Worm (Caenorhabditis elegans) whole organism, L1 larva: ENCODE results near the gene kcnl-3.

ENCODE experiments used
- fkh-4 ChIP-seq: sonication (generic microtip); optimal IDR thresholded peaks from 2 replicates; lab custom pipeline; 2016; ENCODE audit warnings: missing compliant biosample characterization, missing genetic modification characterization, borderline replicate concordance
- lin-39 ChIP-seq: fragments of 150-350 bp; optimal IDR thresholded peaks from 2 replicates; lab custom pipeline; 2014; ENCODE audit warnings: missing biosample characterization, missing genetic modification reagents, missing genetic modification characterization
- mep-1 ChIP-seq: fragments of 150-350 bp; optimal IDR thresholded peaks from 2 replicates; lab custom pipeline; 2014; ENCODE audit warnings: missing biosample characterization, missing genetic modification characterization
- nhr-11 ChIP-seq: fragments of 150-350 bp; optimal IDR thresholded peaks from 2 replicates; lab custom pipeline; 2014; ENCODE audit warnings: missing biosample characterization, missing genetic modification characterization
- skn-1 ChIP-seq: fragments of 150-350 bp; optimal IDR thresholded peaks from 2 replicates; lab custom pipeline; 2014; ENCODE audit warnings: missing biosample characterization, missing genetic modification characterization
- sptf-1 ChIP-seq: fragments of 150-350 bp; optimal IDR thresholded peaks from 2 replicates; lab custom pipeline; 2014; ENCODE audit warnings: missing biosample characterization, missing genetic modification characterization
- ztf-4 ChIP-seq: fragments of 150-350 bp; optimal IDR thresholded peaks from 2 replicates; lab custom pipeline; 2014; ENCODE audit warnings: missing biosample characterization, missing genetic modification characterization

DNA sequence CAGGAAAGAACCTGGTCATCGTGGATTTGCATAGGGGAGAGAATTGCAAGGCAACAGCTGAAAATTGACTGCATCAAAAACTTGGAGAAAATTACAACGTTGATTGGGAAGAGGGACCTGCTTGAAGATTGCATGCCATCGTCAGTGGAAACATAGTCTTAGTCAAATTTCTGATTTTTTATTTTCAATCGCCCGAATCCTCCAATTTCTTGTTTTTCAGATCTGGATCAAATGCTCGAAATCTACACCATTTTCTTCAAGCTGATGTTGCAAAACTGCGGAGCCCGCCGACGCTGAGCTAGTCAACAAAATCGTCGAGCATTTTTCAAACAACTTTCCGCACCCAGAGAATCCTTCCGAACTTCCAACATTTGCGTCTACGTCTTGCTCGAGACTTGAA, 13.1 kb upstream of the kcnl-3 start:
- no peak for TF ChIP-seq lin-39 (tag; lab: Kevin White, UChicago)
- no peak for TF ChIP-seq nhr-11 (tag; lab: Kevin White, UChicago)
- no peak for TF ChIP-seq mep-1 (tag; lab: Kevin White, UChicago)
- TF ChIP-seq skn-1 (tag; lab: Kevin White, UChicago), result no peak
- no peak for TF ChIP-seq fkh-4 (tag; lab: Kevin White, UChicago)
- TF ChIP-seq sptf-1, result no peak
- TF ChIP-seq ztf-4 (tag; lab: Kevin White, UChicago), result no peak
